Worm (Caenorhabditis elegans): Measurements from ENCODE around the gene K01H12.4.
A peak's percentile ranks its signal among the peaks of the same experiment; 100 is the strongest.

DNA sequence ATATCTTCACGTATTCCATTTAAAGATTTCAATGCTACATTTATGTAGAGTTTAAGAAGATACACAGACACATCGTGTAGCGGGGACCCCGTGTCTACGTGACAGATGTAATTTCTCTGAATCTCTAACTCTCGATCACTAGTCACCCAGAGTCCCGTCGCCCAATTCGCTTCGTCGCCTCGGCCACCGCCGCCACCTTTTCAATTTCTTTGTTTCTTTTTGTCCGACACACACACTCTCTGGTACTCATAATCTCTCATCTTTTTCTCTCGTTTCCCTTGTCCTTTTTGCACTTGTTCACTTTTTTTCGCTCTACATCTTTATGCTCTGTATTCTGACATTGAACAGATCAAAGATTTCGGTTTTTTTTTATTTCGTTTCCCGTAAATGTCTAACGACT is 5.5 kb downstream of the K01H12.4 start:
- TF ChIP-seq skn-1 (tag; optimal IDR thresholded peaks at IDR 0.05) = peak; percentile 33
- peak; percentile 4 for TF ChIP-seq nhr-11 (tag; optimal IDR thresholded peaks at IDR 0.05)
- TF ChIP-seq mep-1 (tag; optimal IDR thresholded peaks at IDR 0.05) = peak; percentile 48

All from whole organism, L1 larva.